Fruit fly (Drosophila melanogaster): Measurements from ENCODE around the gene CG5068.
A peak's percentile ranks its signal among the peaks of the same experiment; 100 is the strongest.

CG5068 gene

DNA sequence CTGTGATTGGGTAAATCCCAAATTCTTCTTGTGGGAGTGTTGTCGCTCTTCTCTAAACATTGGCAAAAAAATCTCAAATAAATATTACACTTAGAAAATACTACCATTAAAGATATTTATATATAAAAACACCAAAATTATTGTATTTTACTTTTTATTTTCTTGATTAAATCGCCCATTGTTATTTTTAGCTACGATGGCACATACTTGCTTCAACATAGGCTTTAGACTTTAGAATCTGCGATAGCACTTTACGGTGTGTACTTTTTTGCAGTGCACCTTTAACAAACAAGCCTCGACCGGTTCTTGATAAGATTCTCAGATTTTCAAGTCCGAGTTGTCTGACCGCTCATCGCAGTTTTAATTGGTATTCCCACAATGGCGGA lies 31.9 kb upstream of the CG5068 start, which contains the start of gene GNBP3:
Gene GNBP3 (plus strand): TSS at position 374 of the 386 bp plus-strand sequence.
- TF ChIP-seq GATAd (GFP tag; optimal IDR thresholded peaks at IDR 0.05) = peak; percentile 3
- TF ChIP-seq Myc (optimal IDR thresholded peaks at IDR 0.05) = no peak
- TF ChIP-seq sv (GFP tag; optimal IDR thresholded peaks at IDR 0.05) = no peak
- no peak for TF ChIP-seq Abd-B (GFP tag; optimal IDR thresholded peaks at IDR 0.05)
- no peak for TF ChIP-seq CrebA (GFP tag; optimal IDR thresholded peaks at IDR 0.05; ENCODE audit: borderline replicate concordance)
- TF ChIP-seq Jra (GFP tag; optimal IDR thresholded peaks at IDR 0.05) = no peak
- peak; percentile 60 for TF ChIP-seq fru (GFP tag; optimal IDR thresholded peaks at IDR 0.05)
- TF ChIP-seq Vsx2 (GFP tag; optimal IDR thresholded peaks at IDR 0.05; ENCODE audit: partially characterized antibody) = peak; percentile 42
- peak; percentile 46 for TF ChIP-seq Dif (GFP tag; optimal IDR thresholded peaks at IDR 0.05; ENCODE audit: partially characterized antibody)
- no peak for TF ChIP-seq Hr78 (GFP tag; optimal IDR thresholded peaks at IDR 0.05)
- peak; percentile 95 for TF ChIP-seq h (GFP tag; optimal IDR thresholded peaks at IDR 0.05)
- TF ChIP-seq usp (GFP tag; optimal IDR thresholded peaks at IDR 0.05) = no peak
- TF ChIP-seq N (GFP tag; optimal IDR thresholded peaks at IDR 0.05) = no peak
- peak; percentile 91 for TF ChIP-seq br (GFP tag; optimal IDR thresholded peaks at IDR 0.05)
- TF ChIP-seq jim (GFP tag; optimal IDR thresholded peaks at IDR 0.05) = peak; percentile 10
- no peak for TF ChIP-seq brk (GFP tag; optimal IDR thresholded peaks at IDR 0.05)
- TF ChIP-seq tai (GFP tag; optimal IDR thresholded peaks at IDR 0.05) = no peak
- peak; percentile 93 for TF ChIP-seq HLH106 (tag; optimal IDR thresholded peaks at IDR 0.05)
- TF ChIP-seq CG9705 (GFP tag; optimal IDR thresholded peaks at IDR 0.05) = peak; percentile 79
- peak; percentile 84 for TF ChIP-seq psq (GFP tag; optimal IDR thresholded peaks at IDR 0.05)
- TF ChIP-seq Hnf4 (GFP tag; optimal IDR thresholded peaks at IDR 0.05) = no peak
- TF ChIP-seq CG32264 (GFP tag; optimal IDR thresholded peaks at IDR 0.05) = peak; percentile 72
- TF ChIP-seq rgr (GFP tag; optimal IDR thresholded peaks at IDR 0.05) = peak; percentile 95
- TF ChIP-seq dl (GFP tag; optimal IDR thresholded peaks at IDR 0.05; ENCODE audit: insufficient read depth in 1 of 2, partially characterized antibody in 2 of 2) = no peak
- TF ChIP-seq lola (GFP tag; optimal IDR thresholded peaks at IDR 0.05) = no peak
- TF ChIP-seq Rel (GFP tag; optimal IDR thresholded peaks at IDR 0.05) = peak; percentile 93
- TF ChIP-seq Rel (tag; optimal IDR thresholded peaks at IDR 0.05) = peak; percentile 96
- TF ChIP-seq Hr83 (GFP tag; optimal IDR thresholded peaks at IDR 0.05; ENCODE audit: poor library complexity, severe bottlenecking) = peak; percentile 48
- TF ChIP-seq Dfd (GFP tag; optimal IDR thresholded peaks at IDR 0.05) = no peak
- peak in 1 of 2 experiments; percentile 96 for TF ChIP-seq foxo (GFP tag; optimal IDR thresholded peaks at IDR 0.05)
- no peak for TF ChIP-seq pan (optimal IDR thresholded peaks at IDR 0.05)
- TF ChIP-seq woc (GFP tag; optimal IDR thresholded peaks at IDR 0.05) = no peak
- TF ChIP-seq Sp1 (GFP tag; optimal IDR thresholded peaks at IDR 0.05) = peak; percentile 96
- TF ChIP-seq Mio (GFP tag; optimal IDR thresholded peaks at IDR 0.05) = no peak
- peak; percentile 92 for TF ChIP-seq OdsH (GFP tag; optimal IDR thresholded peaks at IDR 0.05)
- peak; percentile 86 for TF ChIP-seq dmrt93B (GFP tag; optimal IDR thresholded peaks at IDR 0.05)
- TF ChIP-seq sage (GFP tag; optimal IDR thresholded peaks at IDR 0.05) = peak; percentile 96
- TF ChIP-seq dsf (GFP tag; optimal IDR thresholded peaks at IDR 0.05; ENCODE audit: borderline replicate concordance) = no peak
- TF ChIP-seq ey (GFP tag; optimal IDR thresholded peaks at IDR 0.05) = peak; percentile 83

DNA sequence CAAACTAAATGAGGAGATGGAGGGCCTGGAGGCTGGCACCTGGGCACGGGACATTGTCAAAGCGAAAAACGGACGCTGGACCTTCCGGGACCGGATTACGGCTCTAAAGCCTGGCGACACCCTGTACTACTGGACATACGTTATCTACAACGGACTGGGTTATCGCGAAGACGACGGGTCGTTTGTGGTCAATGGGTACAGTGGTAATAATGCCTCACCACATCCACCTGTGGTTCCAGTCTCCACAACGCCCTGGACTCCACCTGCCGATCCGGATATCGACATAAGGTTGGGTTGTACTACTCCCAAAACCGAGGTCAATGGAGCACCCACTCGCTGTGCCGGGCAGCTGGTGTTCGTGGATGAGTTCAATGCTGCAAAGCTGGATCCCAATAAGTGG lies 31.3 kb upstream of the CG5068 start:
- TF ChIP-seq ey (GFP tag; optimal IDR thresholded peaks at IDR 0.05) = no peak
- TF ChIP-seq Sp1 (GFP tag; optimal IDR thresholded peaks at IDR 0.05) = no peak
- no peak for TF ChIP-seq N (GFP tag; optimal IDR thresholded peaks at IDR 0.05)
- no peak for TF ChIP-seq Mio (GFP tag; optimal IDR thresholded peaks at IDR 0.05)
- TF ChIP-seq dsf (GFP tag; optimal IDR thresholded peaks at IDR 0.05; ENCODE audit: borderline replicate concordance) = no peak
- no peak for TF ChIP-seq CG9705 (GFP tag; optimal IDR thresholded peaks at IDR 0.05)
- no peak for TF ChIP-seq Vsx2 (GFP tag; optimal IDR thresholded peaks at IDR 0.05; ENCODE audit: partially characterized antibody)
- TF ChIP-seq GATAd (GFP tag; optimal IDR thresholded peaks at IDR 0.05) = no peak
- no peak for TF ChIP-seq Rel (GFP tag; optimal IDR thresholded peaks at IDR 0.05)
- TF ChIP-seq Rel (tag; optimal IDR thresholded peaks at IDR 0.05) = no peak

DNA sequence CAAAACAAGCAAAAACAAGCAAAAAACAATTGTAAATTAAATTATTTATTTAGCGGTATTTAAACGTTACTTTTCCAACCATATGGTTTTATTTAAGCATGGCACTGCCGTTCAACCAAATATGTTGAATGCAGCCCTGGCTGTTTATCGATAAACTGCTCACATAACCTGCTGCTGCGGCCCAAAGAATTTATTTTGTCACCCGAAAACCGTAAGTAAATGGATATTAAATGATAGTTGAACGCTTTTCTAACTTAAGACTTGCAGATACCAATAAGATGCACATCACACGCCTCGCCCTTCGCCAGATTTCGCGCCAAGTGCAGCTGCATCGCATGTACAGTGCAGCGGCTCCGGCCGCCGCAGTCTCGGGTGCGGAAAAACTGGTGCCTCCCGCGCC lies 29.8 kb upstream of the CG5068 start, which contains the start of gene mRpL12:
Gene mRpL12 (plus strand): TSS at position 123 of the 400 bp plus-strand sequence.
- TF ChIP-seq CG32264 (GFP tag; optimal IDR thresholded peaks at IDR 0.05) = no peak
- TF ChIP-seq Rel (GFP tag; optimal IDR thresholded peaks at IDR 0.05) = no peak
- TF ChIP-seq Rel (tag; optimal IDR thresholded peaks at IDR 0.05) = no peak
- TF ChIP-seq psq (GFP tag; optimal IDR thresholded peaks at IDR 0.05) = no peak
- no peak for TF ChIP-seq rgr (GFP tag; optimal IDR thresholded peaks at IDR 0.05)
- no peak for TF ChIP-seq Mio (GFP tag; optimal IDR thresholded peaks at IDR 0.05)
- TF ChIP-seq CrebA (GFP tag; optimal IDR thresholded peaks at IDR 0.05; ENCODE audit: borderline replicate concordance) = no peak
- no peak for TF ChIP-seq CG9705 (GFP tag; optimal IDR thresholded peaks at IDR 0.05)
- no peak for TF ChIP-seq usp (GFP tag; optimal IDR thresholded peaks at IDR 0.05)
- TF ChIP-seq br (GFP tag; optimal IDR thresholded peaks at IDR 0.05) = no peak
- TF ChIP-seq dl (GFP tag; optimal IDR thresholded peaks at IDR 0.05; ENCODE audit: insufficient read depth in 1 of 2, partially characterized antibody in 2 of 2) = no peak
- no peak for TF ChIP-seq ey (GFP tag; optimal IDR thresholded peaks at IDR 0.05)
- no peak for TF ChIP-seq lola (GFP tag; optimal IDR thresholded peaks at IDR 0.05)
- no peak for TF ChIP-seq Myc (optimal IDR thresholded peaks at IDR 0.05)
- no peak for TF ChIP-seq fru (GFP tag; optimal IDR thresholded peaks at IDR 0.05)
- TF ChIP-seq Hr78 (GFP tag; optimal IDR thresholded peaks at IDR 0.05) = no peak
- no peak for TF ChIP-seq pan (optimal IDR thresholded peaks at IDR 0.05)
- no peak for TF ChIP-seq Hnf4 (GFP tag; optimal IDR thresholded peaks at IDR 0.05)
- no peak for TF ChIP-seq Vsx2 (GFP tag; optimal IDR thresholded peaks at IDR 0.05; ENCODE audit: partially characterized antibody)
- TF ChIP-seq Hr83 (GFP tag; optimal IDR thresholded peaks at IDR 0.05; ENCODE audit: poor library complexity, severe bottlenecking) = no peak
